Worm (Caenorhabditis elegans) whole organism, mixed stage, embryonic: ENCODE measurements around the gene ncx-9.

ENCODE experiments used
- M03D4.4 ChIP-seq: sonication (generic microtip); optimal IDR thresholded peaks from 2 replicates; lab custom pipeline; 2017; ENCODE audit warnings: mild to moderate bottlenecking, missing genetic modification characterization, missing compliant biosample characterization
- drap-1 ChIP-seq: fragments of 200-800 bp; sonication (Bioruptor generic); optimal IDR thresholded peaks from 3 replicates; lab custom pipeline; 2018; ENCODE audit warnings: mild to moderate bottlenecking, missing genetic modification characterization, missing compliant biosample characterization
- elt-1 ChIP-seq: sonication (generic microtip); optimal IDR thresholded peaks from 2 replicates; lab custom pipeline; 2017; ENCODE audit warnings: missing genetic modification characterization, mild to moderate bottlenecking, missing compliant biosample characterization, antibody characterized with exemption, moderate library complexity, borderline replicate concordance; ENCODE audit not compliant: insufficient read depth
- elt-3 ChIP-seq: fragments of 150-350 bp; optimal IDR thresholded peaks from 2 replicates; lab custom pipeline; 2014; ENCODE audit warnings: missing biosample characterization, missing genetic modification characterization
- lin-13 ChIP-seq: fragments of 150-350 bp; optimal IDR thresholded peaks from 2 replicates; lab custom pipeline; 2014; ENCODE audit warnings: missing biosample characterization, missing genetic modification characterization
- lin-32 ChIP-seq: fragments of 200-800 bp; sonication (Bioruptor generic); optimal IDR thresholded peaks from 2 replicates; lab custom pipeline; 2018; ENCODE audit warnings: mild to moderate bottlenecking, missing genetic modification characterization, missing compliant biosample characterization
- lsy-2 ChIP-seq: fragments of 150-350 bp; optimal IDR thresholded peaks from 2 replicates; lab custom pipeline; 2014; ENCODE audit warnings: missing biosample characterization, missing genetic modification characterization
- mab-5 ChIP-seq: fragments of 150-350 bp; optimal IDR thresholded peaks from 2 replicates; lab custom pipeline; 2014; ENCODE audit warnings: missing biosample characterization, missing genetic modification characterization
- mep-1 ChIP-seq: fragments of 150-350 bp; optimal IDR thresholded peaks from 2 replicates; lab custom pipeline; 2017; ENCODE audit warnings: missing biosample characterization, missing genetic modification reagents, missing genetic modification characterization, inconsistent platforms
- pha-4 ChIP-seq: fragments of 150-350 bp; optimal IDR thresholded peaks from 2 replicates; lab custom pipeline; 2018; ENCODE audit warnings: missing biosample characterization, missing genetic modification reagents, missing genetic modification characterization
- sem-2 ChIP-seq: fragments of 200-800 bp; sonication (Bioruptor generic); optimal IDR thresholded peaks from 2 replicates; lab custom pipeline; 2018; ENCODE audit warnings: mild to moderate bottlenecking, missing genetic modification characterization, missing compliant biosample characterization
- tbx-8 ChIP-seq: fragments of 200-800 bp; sonication (Bioruptor generic); optimal IDR thresholded peaks from 2 replicates; lab custom pipeline; 2018; ENCODE audit warnings: mild to moderate bottlenecking, missing genetic modification characterization, moderate library complexity, missing compliant biosample characterization
- unc-62 ChIP-seq: fragments of 150-350 bp; optimal IDR thresholded peaks from 2 replicates; lab custom pipeline; 2014; ENCODE audit warnings: missing biosample characterization, missing genetic modification reagents, missing genetic modification characterization
- ztf-11 ChIP-seq: fragments of 150-350 bp; optimal IDR thresholded peaks from 2 replicates; lab custom pipeline; 2014; ENCODE audit warnings: missing biosample characterization, missing genetic modification characterization

DNA sequence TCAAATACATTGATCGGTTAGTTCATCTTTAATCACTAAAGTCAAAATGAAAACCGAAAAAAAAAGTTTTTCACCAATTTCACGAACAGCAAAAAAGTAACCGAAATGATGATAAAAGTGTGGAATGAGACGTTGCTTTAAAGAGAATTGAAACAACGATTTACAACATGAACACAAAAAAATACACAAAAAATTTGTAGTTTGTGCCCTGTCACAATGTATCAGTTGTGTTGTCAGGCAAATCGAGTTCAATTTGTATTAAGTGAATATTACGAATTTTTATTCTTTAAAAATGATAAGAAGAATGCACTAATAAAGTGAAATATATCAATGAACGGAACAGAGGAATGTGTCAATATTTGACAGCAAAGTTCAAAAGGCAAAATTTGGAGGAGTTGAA, 36.7 kb upstream of the ncx-9 start:
- TF ChIP-seq unc-62 (GFP tag; lab: Kevin White, UChicago) (no peak), tbx-8 (GFP tag; lab: Kevin White, UChicago) (no peak), mab-5 (tag; lab: Kevin White, UChicago) (no peak), pha-4 (tag; lab: Kevin White, UChicago) (no peak), mep-1 (tag; lab: Kevin White, UChicago) (no peak), M03D4.4 (tag; lab: Kevin White, UChicago) (no peak), drap-1 (GFP tag; lab: Kevin White, UChicago) (no peak), lin-32 (GFP tag; lab: Kevin White, UChicago) (no peak), lin-13 (tag; lab: Kevin White, UChicago) (no peak), elt-3 (no peak), ztf-11 (tag; lab: Kevin White, UChicago) (no peak), lsy-2 (tag; lab: Kevin White, UChicago) (no peak), elt-1 (tag; lab: Kevin White, UChicago) (no peak), sem-2 (GFP tag; lab: Kevin White, UChicago) (no peak)
